Worm (Caenorhabditis elegans) whole organism, young adult: ENCODE measurements around the gene R02E12.5.
A peak's percentile ranks its signal among the peaks of the same experiment; 100 is the strongest.

Source experiments
- akir-1 ChIP-seq: fragments of 200-800 bp; sonication (Bioruptor generic); optimal IDR thresholded peaks from 2 replicates; lab custom pipeline; 2018; ENCODE audit warnings: mild to moderate bottlenecking, missing genetic modification characterization, moderate library complexity, missing compliant biosample characterization
- ama-1 ChIP-seq, 3 experiments: fragments of 150-350 bp in 1 of 3; sonication (generic microtip) in 2 of 3; optimal IDR thresholded peaks; 2 replicates each; lab custom pipeline; 2014 to 2018; ENCODE audit warnings: missing biosample characterization in 2 of 3, missing genetic modification characterization in 2 of 3, missing genetic modification reagents in 2 of 3
- aptf-3 ChIP-seq: fragments of 200-800 bp; sonication (Bioruptor generic); IDR thresholded peaks from 2 replicates; pipeline ENCODE4 v1.3.6; 2022; ENCODE audit warnings: missing genetic modification characterization, missing compliant biosample characterization
- let-526 ChIP-seq: fragments of 200-800 bp; sonication (Bioruptor generic); IDR thresholded peaks from 2 replicates; pipeline ENCODE4 v1.3.6; 2022; ENCODE audit warnings: missing genetic modification reagents, missing genetic modification characterization, missing compliant biosample characterization
- nfya-1 ChIP-seq: sonication (generic microtip); optimal IDR thresholded peaks from 2 replicates; lab custom pipeline; 2017; ENCODE audit warnings: antibody characterized with exemption, missing compliant biosample characterization, missing genetic modification characterization, borderline replicate concordance; ENCODE audit not compliant: insufficient read depth
- nhr-179 ChIP-seq: sonication (generic microtip); optimal IDR thresholded peaks from 2 replicates; lab custom pipeline; 2016; ENCODE audit warnings: mild to moderate bottlenecking, missing genetic modification characterization, missing compliant biosample characterization
- snpc-1.1 ChIP-seq: sonication (generic microtip); optimal IDR thresholded peaks from 2 replicates; lab custom pipeline; 2017; ENCODE audit warnings: missing genetic modification characterization, mild to moderate bottlenecking, missing compliant biosample characterization, antibody characterized with exemption, moderate library complexity, missing genotype, missing genetic modification reagents; ENCODE audit not compliant: insufficient read depth
- tbp1 ChIP-seq: fragments of 200-800 bp; sonication (Bioruptor generic); optimal IDR thresholded peaks from 2 replicates; lab custom pipeline; 2018; ENCODE audit warnings: mild to moderate bottlenecking, missing genetic modification characterization, missing compliant biosample characterization
- unc-62 ChIP-seq: fragments of 150-350 bp; optimal IDR thresholded peaks from 2 replicates; lab custom pipeline; 2014; ENCODE audit warnings: missing biosample characterization, missing genetic modification reagents, missing genetic modification characterization

DNA sequence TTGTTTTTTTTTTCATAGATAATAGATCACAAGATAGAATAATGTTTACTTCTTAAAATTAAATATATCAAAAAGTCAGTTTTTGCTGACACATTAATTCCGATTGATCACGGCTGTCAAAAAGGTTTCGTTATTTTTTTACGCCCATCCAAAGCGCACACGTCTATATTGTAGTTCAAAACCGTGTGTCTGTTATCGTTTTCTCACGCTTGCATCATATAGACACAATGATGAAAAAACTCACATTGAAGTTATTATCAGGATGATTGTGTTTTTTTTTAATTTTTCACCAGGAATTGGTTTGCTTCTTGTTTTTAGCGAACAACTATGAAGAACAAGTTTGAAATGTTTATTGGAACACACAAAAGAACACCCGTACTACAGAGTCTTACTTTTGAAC is 10.6 kb downstream of the R02E12.5 start:
- TF ChIP-seq tbp1 (GFP tag; lab: Kevin White, UChicago), result peak; percentile 40
- peak; percentile 2 for TF ChIP-seq nhr-179 (tag; lab: Kevin White, UChicago)
- no peak for TF ChIP-seq nfya-1
- TF ChIP-seq ama-1 (optimal IDR thresholded peaks at IDR 0.05; lab: Kevin White, UChicago), result no peak
- peak in 1 of 2 experiments; percentile 9 for TF ChIP-seq ama-1 (GFP tag; optimal IDR thresholded peaks at IDR 0.05; lab: Kevin White, UChicago)
- no peak for TF ChIP-seq akir-1 (GFP tag; lab: Kevin White, UChicago)
- TF ChIP-seq snpc-1.1 (tag; lab: Kevin White, UChicago), result no peak
- TF ChIP-seq unc-62 (GFP tag; lab: Kevin White, UChicago), result no peak
- no peak for TF ChIP-seq let-526
- TF ChIP-seq aptf-3 (GFP tag; lab: Robert Waterston, UW), result no peak
